Worm (Caenorhabditis elegans): ENCODE results near the gene sri-66.

ce11 chrV:17030430-17030829, 29.7 kb upstream of the sri-66 start:
- TF ChIP-seq mep-1 (tag; optimal IDR thresholded peaks at IDR 0.05) (no peak), unc-62 (GFP tag; optimal IDR thresholded peaks at IDR 0.05) (no peak), nhr-237 (tag; optimal IDR thresholded peaks at IDR 0.05) (no peak), ztf-11 (tag; optimal IDR thresholded peaks at IDR 0.05) (no peak)
